Fruit fly (Drosophila melanogaster) whole organism, adult: ENCODE data around the gene CG18420.

ENCODE experiments used
- CG11617 ChIP-seq: fragments of 200-800 bp; sonication (Bioruptor generic); optimal IDR thresholded peaks from 2 replicates; lab custom pipeline; 2017; ENCODE audit warnings: mild to moderate bottlenecking, missing biosample characterization, missing genetic modification reagents, missing genetic modification characterization
- CG1620 ChIP-seq: fragments of 200-800 bp; sonication (Bioruptor generic); optimal IDR thresholded peaks from 2 replicates; lab custom pipeline; 2016; ENCODE audit warnings: missing biosample characterization, missing genetic modification characterization
- CG33017 ChIP-seq: fragments of 200-800 bp; sonication (Bioruptor generic); optimal IDR thresholded peaks from 2 replicates; lab custom pipeline; 2018; ENCODE audit warnings: missing biosample characterization, mild to moderate bottlenecking, missing genetic modification characterization, moderate library complexity
- CG5204 ChIP-seq: fragments of 200-800 bp; sonication (Bioruptor generic); optimal IDR thresholded peaks from 2 replicates; lab custom pipeline; 2016; ENCODE audit warnings: missing biosample characterization, missing genetic modification characterization
- CG7045 ChIP-seq: fragments of 200-800 bp; sonication (Bioruptor generic); optimal IDR thresholded peaks from 2 replicates; lab custom pipeline; 2017; ENCODE audit warnings: missing biosample characterization, mild to moderate bottlenecking, missing genetic modification characterization
- Clk ChIP-seq: fragments of 200-800 bp; sonication (Bioruptor generic); optimal IDR thresholded peaks from 2 replicates; lab custom pipeline; 2017; ENCODE audit warnings: missing biosample characterization, missing genetic modification characterization
- Mnt ChIP-seq: fragments of 200-800 bp; sonication (Bioruptor generic); optimal IDR thresholded peaks from 2 replicates; lab custom pipeline; 2016; ENCODE audit warnings: missing biosample characterization, mild to moderate bottlenecking, missing genetic modification characterization
- bab1 ChIP-seq: fragments of 200-800 bp; sonication (Bioruptor generic); optimal IDR thresholded peaks from 3 replicates; lab custom pipeline; 2019; ENCODE audit warnings: missing biosample characterization, mild to moderate bottlenecking, missing genetic modification characterization, moderate library complexity
- cic ChIP-seq: fragments of 200-800 bp; sonication (Bioruptor generic); optimal IDR thresholded peaks from 2 replicates; lab custom pipeline; 2017; ENCODE audit warnings: missing biosample characterization, mild to moderate bottlenecking, missing genetic modification characterization, moderate library complexity
- kay ChIP-seq: fragments of 200-800 bp; sonication (Bioruptor generic); peaks from one replicate; lab custom pipeline; 2016; ENCODE audit warnings: missing biosample characterization, missing genetic modification characterization, borderline replicate concordance
- pad ChIP-seq: fragments of 200-800 bp; sonication (Bioruptor generic); optimal IDR thresholded peaks from 3 replicates; lab custom pipeline; 2017; ENCODE audit warnings: missing biosample characterization, missing genetic modification characterization, mild to moderate bottlenecking, moderate library complexity, missing genetic modification reagents
- toe ChIP-seq: fragments of 200-800 bp; sonication (Bioruptor generic); optimal IDR thresholded peaks from 2 replicates; lab custom pipeline; 2016; ENCODE audit warnings: missing biosample characterization, missing genetic modification characterization

- TF ChIP-seq CG33017 (tag; lab: Kevin White, UChicago): no peak
- TF ChIP-seq CG7045 (GFP tag; lab: Kevin White, UChicago): no peak
- no peak for TF ChIP-seq pad (GFP tag; lab: Kevin White, UChicago)
- no peak for TF ChIP-seq CG1620 (GFP tag; lab: Kevin White, UChicago)
- no peak for TF ChIP-seq Clk (GFP tag; lab: Kevin White, UChicago)
- TF ChIP-seq CG11617 (GFP tag; lab: Kevin White, UChicago): no peak
- TF ChIP-seq cic: no peak
- no peak for TF ChIP-seq bab1 (GFP tag; lab: Kevin White, UChicago)
- no peak for TF ChIP-seq CG5204 (GFP tag; lab: Kevin White, UChicago)
- no peak for TF ChIP-seq kay (GFP tag; lab: Kevin White, UChicago)
- no peak for TF ChIP-seq toe (GFP tag; lab: Kevin White, UChicago)
- TF ChIP-seq Mnt (GFP tag; lab: Kevin White, UChicago): no peak
Measured at dm6 chr2L:14784498-14784897, 11.9 kb downstream of the CG18420 start, which contains the start of gene CG18636.
